Fruit fly (Drosophila melanogaster) whole organism, pupa: ENCODE results near the gene MAPk-Ak2.

ENCODE experiments used
- CG10348 ChIP-seq: fragments of 200-800 bp; sonication (Bioruptor generic); IDR thresholded peaks from 2 replicates; pipeline ENCODE4 v1.3.6; 2022; ENCODE audit warnings: missing biosample characterization, missing genetic modification characterization
- CG12605 ChIP-seq: fragments of 200-800 bp; sonication (Bioruptor generic); IDR thresholded peaks from 2 replicates; pipeline ENCODE4 v1.3.6; 2022; ENCODE audit warnings: missing biosample characterization, missing genetic modification characterization
- CG13204 ChIP-seq: fragments of 200-800 bp; sonication (Bioruptor generic); optimal IDR thresholded peaks from 2 replicates; lab custom pipeline; 2018; ENCODE audit warnings: missing biosample characterization, mild to moderate bottlenecking, missing genetic modification characterization, moderate library complexity
- CG14655 ChIP-seq: fragments of 200-800 bp; sonication (Bioruptor generic); optimal IDR thresholded peaks from 3 replicates; lab custom pipeline; 2017; ENCODE audit warnings: mild to moderate bottlenecking, missing biosample characterization, missing genetic modification reagents, missing genetic modification characterization
- CG15710 ChIP-seq: fragments of 200-800 bp; sonication (Bioruptor generic); optimal IDR thresholded peaks from 2 replicates; lab custom pipeline; 2018; ENCODE audit warnings: missing biosample characterization, mild to moderate bottlenecking, missing genetic modification characterization, moderate library complexity
- CG17806 ChIP-seq: fragments of 200-800 bp; sonication (Bioruptor generic); optimal IDR thresholded peaks from 2 replicates; lab custom pipeline; 2018; ENCODE audit warnings: missing biosample characterization, mild to moderate bottlenecking, missing genetic modification characterization, moderate library complexity
- CG32121 ChIP-seq: fragments of 200-800 bp; sonication (Bioruptor generic); IDR thresholded peaks from 2 replicates; pipeline ENCODE4 v1.3.6; 2022; ENCODE audit warnings: missing biosample characterization, missing genetic modification characterization
- CG34367 ChIP-seq: fragments of 200-800 bp; sonication (Bioruptor generic); optimal IDR thresholded peaks from 2 replicates; lab custom pipeline; 2018; ENCODE audit warnings: missing biosample characterization, mild to moderate bottlenecking, missing genetic modification characterization
- CG4496 ChIP-seq: fragments of 200-800 bp; sonication (Bioruptor generic); IDR thresholded peaks from 3 replicates; pipeline ENCODE4 v1.3.6; 2022; ENCODE audit warnings: missing biosample characterization, missing genetic modification characterization
- CG8159 ChIP-seq: fragments of 200-800 bp; sonication (Bioruptor generic); optimal IDR thresholded peaks from 3 replicates; lab custom pipeline; 2018; ENCODE audit warnings: missing biosample characterization, mild to moderate bottlenecking, missing genetic modification characterization, moderate library complexity
- CG8301 ChIP-seq: fragments of 200-800 bp; sonication (Bioruptor generic); optimal IDR thresholded peaks from 2 replicates; lab custom pipeline; 2018; ENCODE audit warnings: missing biosample characterization, mild to moderate bottlenecking, missing genetic modification characterization
- CG9948 ChIP-seq: fragments of 200-800 bp; sonication (Bioruptor generic); optimal IDR thresholded peaks from 2 replicates; lab custom pipeline; 2018; ENCODE audit warnings: missing biosample characterization, mild to moderate bottlenecking, missing genetic modification characterization, moderate library complexity
- D1 ChIP-seq: fragments of 200-800 bp; sonication (Bioruptor generic); optimal IDR thresholded peaks from 2 replicates; lab custom pipeline; 2018; ENCODE audit warnings: missing biosample characterization, mild to moderate bottlenecking, missing genetic modification characterization, moderate library complexity
- EcR ChIP-seq: fragments of 200-800 bp; sonication (Bioruptor generic); optimal IDR thresholded peaks from 3 replicates; lab custom pipeline; 2019; ENCODE audit warnings: missing biosample characterization, missing genetic modification characterization, mild to moderate bottlenecking, moderate library complexity, missing genetic modification reagents
- Ets98B ChIP-seq: fragments of 200-800 bp; sonication (Bioruptor generic); IDR thresholded peaks from 2 replicates; pipeline ENCODE4 v1.3.6; 2022; ENCODE audit warnings: missing biosample characterization, missing genetic modification characterization
- Pif1A ChIP-seq: fragments of 200-800 bp; sonication (Bioruptor generic); optimal IDR thresholded peaks from 3 replicates; lab custom pipeline; 2016; ENCODE audit warnings: missing biosample characterization, missing genetic modification characterization
- Pif1B ChIP-seq: fragments of 200-800 bp; sonication (Bioruptor generic); optimal IDR thresholded peaks from 3 replicates; lab custom pipeline; 2016; ENCODE audit warnings: missing biosample characterization, missing genetic modification characterization
- Snoo ChIP-seq: fragments of 200-800 bp; sonication (Bioruptor generic); optimal IDR thresholded peaks from 3 replicates; lab custom pipeline; 2017; ENCODE audit warnings: missing biosample characterization, mild to moderate bottlenecking, missing genetic modification characterization, inconsistent platforms
- fd96Ca ChIP-seq: fragments of 200-800 bp; sonication (Bioruptor generic); IDR thresholded peaks from 3 replicates; pipeline ENCODE4 v1.3.6; 2022; ENCODE audit warnings: missing biosample characterization, missing genetic modification characterization
- gl ChIP-seq: fragments of 200-800 bp; sonication (Bioruptor generic); optimal IDR thresholded peaks from 2 replicates; lab custom pipeline; 2018; ENCODE audit warnings: missing biosample characterization, mild to moderate bottlenecking, missing genetic modification characterization
- rn ChIP-seq: fragments of 200-800 bp; sonication (Bioruptor generic); IDR thresholded peaks from 2 replicates; pipeline ENCODE4 v1.3.6; 2022; ENCODE audit warnings: missing biosample characterization, missing genetic modification characterization

The MAPk-Ak2 gene

dm6 chrX:5776547-5776946 is 12.5 kb upstream of the MAPk-Ak2 start, which contains the start of gene CG42264:
TSS of gene CG42264 (minus strand) at chrX:5776647.
- TF ChIP-seq Ets98B (GFP tag; lab: Robert Waterston, UW), result no peak

dm6 chrX:5772409-5772808 is 8.4 kb upstream of the MAPk-Ak2 start:
- TF ChIP-seq CG14655 (GFP tag; lab: Kevin White, UChicago) (no peak), CG8301 (no peak), CG12605 (GFP tag; lab: Robert Waterston, UW) (no peak), CG4496 (no peak), D1 (tag; lab: Kevin White, UChicago) (no peak), CG15710 (no peak), Pif1A (GFP tag; lab: Kevin White, UChicago) (no peak), Snoo (no peak), rn (GFP tag; lab: Robert Waterston, UW) (no peak), EcR (GFP tag; lab: Kevin White, UChicago) (no peak), Pif1B (GFP tag; lab: Kevin White, UChicago) (no peak), CG9948 (tag; lab: Kevin White, UChicago) (no peak), Ets98B (GFP tag; lab: Robert Waterston, UW) (no peak), gl (tag; lab: Kevin White, UChicago) (no peak), CG13204 (GFP tag; lab: Kevin White, UChicago) (no peak), CG17806 (tag; lab: Kevin White, UChicago) (no peak)
- TF ChIP-seq, all 21 proteins: peak for 0

- TF ChIP-seq CG4496 (peak; percentile 36; the same call in 1 of the 3 replicates), rn (GFP tag; lab: Robert Waterston, UW) (no peak), CG32121 (GFP tag; lab: Robert Waterston, UW) (no peak), fd96Ca (GFP tag; lab: Robert Waterston, UW) (peak; percentile 42; the same call in 1 of the 3 replicates), CG9948 (tag; lab: Kevin White, UChicago) (no peak), EcR (GFP tag; lab: Kevin White, UChicago) (peak; percentile 44), CG13204 (GFP tag; lab: Kevin White, UChicago) (peak; percentile 43), Ets98B (GFP tag; lab: Robert Waterston, UW) (peak; percentile 47; the same call in 1 of the 2 replicates), Snoo (no peak), gl (tag; lab: Kevin White, UChicago) (no peak), CG14655 (GFP tag; lab: Kevin White, UChicago) (no peak), CG34367 (tag; lab: Kevin White, UChicago) (no peak), CG8301 (no peak), CG12605 (GFP tag; lab: Robert Waterston, UW) (no peak), CG8159 (no peak), Pif1B (GFP tag; lab: Kevin White, UChicago) (no peak), CG15710 (no peak), CG10348 (GFP tag; lab: Robert Waterston, UW) (no peak), CG17806 (tag; lab: Kevin White, UChicago) (no peak), Pif1A (GFP tag; lab: Kevin White, UChicago) (peak; percentile 7), D1 (tag; lab: Kevin White, UChicago) (no peak)
Observed at dm6 chrX:5770730-5771181, 6.8 kb upstream of the MAPk-Ak2 start, which contains the start of gene CG3097. TSS of gene CG3097 (minus strand) at chrX:5770780.

dm6 chrX:5768602-5769251 is 4.7 kb upstream of the MAPk-Ak2 start:
- TF ChIP-seq CG17806 (tag; lab: Kevin White, UChicago) (peak; percentile 30), Snoo (no peak), Ets98B (GFP tag; lab: Robert Waterston, UW) (no peak), CG4496 (no peak), Pif1B (GFP tag; lab: Kevin White, UChicago) (peak; percentile 1), D1 (tag; lab: Kevin White, UChicago) (no peak), gl (tag; lab: Kevin White, UChicago) (peak; percentile 73), CG14655 (GFP tag; lab: Kevin White, UChicago) (no peak), Pif1A (GFP tag; lab: Kevin White, UChicago) (peak; percentile 21), CG8301 (no peak), CG34367 (tag; lab: Kevin White, UChicago) (peak; percentile 48), CG9948 (tag; lab: Kevin White, UChicago) (peak; percentile 5), rn (GFP tag; lab: Robert Waterston, UW) (no peak), CG8159 (peak; percentile 44), CG12605 (GFP tag; lab: Robert Waterston, UW) (no peak), CG13204 (GFP tag; lab: Kevin White, UChicago) (peak; percentile 60), CG32121 (GFP tag; lab: Robert Waterston, UW) (no peak), fd96Ca (GFP tag; lab: Robert Waterston, UW) (no peak), CG15710 (peak; percentile 46), EcR (GFP tag; lab: Kevin White, UChicago) (peak; percentile 72), CG10348 (GFP tag; lab: Robert Waterston, UW) (no peak)

dm6 chrX:5766732-5767131 is 2.7 kb upstream of the MAPk-Ak2 start:
- TF ChIP-seq Ets98B (GFP tag; lab: Robert Waterston, UW) (no peak), Snoo (no peak), Pif1A (GFP tag; lab: Kevin White, UChicago) (no peak), CG9948 (tag; lab: Kevin White, UChicago) (no peak), CG17806 (tag; lab: Kevin White, UChicago) (no peak), CG34367 (tag; lab: Kevin White, UChicago) (no peak), CG14655 (GFP tag; lab: Kevin White, UChicago) (no peak), CG8159 (no peak), CG15710 (no peak), CG10348 (GFP tag; lab: Robert Waterston, UW) (no peak), CG13204 (GFP tag; lab: Kevin White, UChicago) (no peak), rn (GFP tag; lab: Robert Waterston, UW) (no peak), gl (tag; lab: Kevin White, UChicago) (no peak), Pif1B (GFP tag; lab: Kevin White, UChicago) (no peak), EcR (GFP tag; lab: Kevin White, UChicago) (no peak), fd96Ca (GFP tag; lab: Robert Waterston, UW) (no peak)
